Worm (Caenorhabditis elegans): ENCODE results near the gene ins-8.

ins-8 gene

DNA sequence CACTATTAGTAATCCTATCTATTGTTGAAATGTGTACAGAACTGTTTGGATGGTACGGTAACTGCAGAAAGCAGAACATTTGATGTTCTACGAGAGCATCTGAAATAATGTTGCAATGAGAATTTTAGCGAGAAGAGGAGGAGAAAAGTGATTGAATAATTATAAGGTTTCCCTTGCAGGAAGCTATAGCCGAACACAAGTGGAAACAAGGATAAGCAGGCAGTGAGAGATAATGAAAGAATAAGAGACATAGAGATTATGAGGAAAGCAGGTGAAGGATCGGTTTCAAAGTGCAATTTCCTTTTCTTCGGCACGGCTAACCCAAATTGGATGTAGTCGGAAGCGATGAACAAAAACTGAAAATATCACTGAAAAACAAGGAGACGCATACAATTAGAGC, 38.8 kb downstream of the ins-8 start, which contains the start of gene del-2:
Gene del-2, minus strand, starts transcription at position 101 of the 400 bp plus-strand sequence.
- no peak for TF ChIP-seq hif-1 (tag; optimal IDR thresholded peaks at IDR 0.05)
- no peak for TF ChIP-seq zfp-3 (GFP tag; conservative IDR thresholded peaks at IDR 0.05)
- TF ChIP-seq aly-2 (tag; optimal IDR thresholded peaks at IDR 0.05), result no peak

DNA sequence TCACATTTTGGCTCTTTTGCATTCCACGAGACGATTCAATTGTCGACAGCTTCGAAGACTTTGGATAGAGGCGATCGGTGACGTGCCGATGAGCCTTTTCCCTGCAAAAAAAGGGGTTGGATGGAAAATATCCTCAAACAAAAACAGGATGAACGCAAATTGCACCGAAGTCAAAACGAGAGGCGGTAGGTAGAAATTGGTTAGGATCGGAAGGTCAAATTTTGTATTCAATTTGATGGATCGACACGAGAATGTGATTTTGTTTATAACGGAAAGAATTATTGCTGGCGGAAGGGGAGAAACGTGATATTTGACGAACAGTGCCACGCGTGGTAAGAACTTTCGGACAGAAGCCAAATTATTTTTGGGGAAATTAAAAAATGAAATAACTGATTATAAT, 45.9 kb downstream of the ins-8 start, which contains the start of gene mca-1:
Gene mca-1, minus strand, starts transcription at position 101 of the 400 bp plus-strand sequence.
- TF ChIP-seq aha-1 (tag) (peak; percentile 3), ceh-20 (GFP tag; IDR thresholded peaks at IDR 0.05) (no peak)

DNA sequence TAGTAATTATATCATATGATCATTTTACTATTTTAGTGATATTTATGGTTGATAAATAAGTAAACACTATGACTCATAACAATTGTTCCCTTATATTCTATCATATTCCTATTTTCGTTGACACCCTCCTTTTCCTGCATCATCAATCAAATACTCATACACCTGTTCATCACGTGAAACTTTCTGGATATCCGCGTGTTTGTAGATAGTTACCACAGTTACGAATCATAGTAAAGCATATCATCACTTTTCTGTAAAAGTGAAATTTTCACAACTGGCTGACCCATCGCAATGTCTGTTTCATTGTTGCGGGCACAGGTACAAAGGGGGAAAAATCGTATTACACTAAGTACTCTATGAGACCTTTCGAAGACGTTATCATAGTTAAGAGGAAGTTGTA, 46.9 kb downstream of the ins-8 start:
- TF ChIP-seq F10B5.3 (tag; optimal IDR thresholded peaks at IDR 0.05), result no peak
- no peak for TF ChIP-seq dpl-1 (GFP tag; optimal IDR thresholded peaks at IDR 0.05)
- no peak for TF ChIP-seq set-16 (GFP tag; IDR thresholded peaks at IDR 0.05)
- TF ChIP-seq ceh-20 (GFP tag; IDR thresholded peaks at IDR 0.05), result no peak
- TF ChIP-seq cey-2 (tag; optimal IDR thresholded peaks at IDR 0.05; ENCODE audit: borderline replicate concordance, insufficient read depth), result peak; percentile 37
- no peak for TF ChIP-seq nhr-28 (tag; optimal IDR thresholded peaks at IDR 0.05)
- TF ChIP-seq daf-8 (GFP tag; IDR thresholded peaks at IDR 0.05), result no peak
- TF ChIP-seq hlh-11 (tag; optimal IDR thresholded peaks at IDR 0.05), result peak; percentile 39
- TF ChIP-seq nhr-48 (tag; optimal IDR thresholded peaks at IDR 0.05), result peak; percentile 64
- no peak for TF ChIP-seq ama-1 (optimal IDR thresholded peaks at IDR 0.05)
- no peak for TF ChIP-seq gei-8 (GFP tag; optimal IDR thresholded peaks at IDR 0.05)
- TF ChIP-seq sdz-12 (GFP tag; optimal IDR thresholded peaks at IDR 0.05), result no peak
- TF ChIP-seq ceh-62 (tag; optimal IDR thresholded peaks at IDR 0.05), result no peak
- no peak for TF ChIP-seq daf-12 (tag; optimal IDR thresholded peaks at IDR 0.05)
- TF ChIP-seq ZK337.2 (GFP tag; IDR thresholded peaks at IDR 0.05), result no peak
- TF ChIP-seq dmd-6 (GFP tag; IDR thresholded peaks at IDR 0.05), result peak; percentile 38
- TF ChIP-seq nhr-76 (tag; optimal IDR thresholded peaks at IDR 0.05), result no peak
- TF ChIP-seq lin-15B (tag; optimal IDR thresholded peaks at IDR 0.05), result no peak
- TF ChIP-seq hlh-30 (tag; optimal IDR thresholded peaks at IDR 0.05; ENCODE audit: insufficient read depth), result peak; percentile 13
- no peak for TF ChIP-seq mxl-3 (GFP tag; optimal IDR thresholded peaks at IDR 0.05)

DNA sequence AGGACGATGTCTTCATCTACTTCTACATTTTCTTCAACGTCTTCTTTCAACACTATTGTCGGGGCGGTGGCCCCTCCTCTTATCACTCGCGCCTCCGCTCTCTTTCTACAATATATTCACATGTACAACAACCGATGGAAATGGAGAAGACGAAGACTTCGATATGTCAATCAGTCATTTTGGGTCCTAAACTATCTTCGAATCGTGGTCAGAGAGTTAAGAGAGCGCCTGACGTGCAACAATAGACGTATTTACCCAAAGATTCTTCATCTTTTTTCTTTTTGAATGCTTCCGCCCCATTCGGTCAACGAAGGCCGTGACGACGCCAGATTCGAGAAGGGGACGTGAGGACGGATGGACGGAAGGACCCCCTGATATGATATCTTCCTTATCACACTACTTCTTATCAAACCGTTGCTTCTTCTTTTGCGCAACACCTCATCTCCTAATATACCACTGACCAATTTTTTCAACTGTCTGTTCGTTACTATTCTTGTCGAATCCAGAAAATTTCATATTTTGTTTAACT, 47.7 kb downstream of the ins-8 start:
- peak; percentile 44 for TF ChIP-seq aha-1 (tag)
- no peak for TF ChIP-seq F49E8.2 (tag; optimal IDR thresholded peaks at IDR 0.05; ENCODE audit: borderline replicate concordance)
- TF ChIP-seq mdl-1 (tag; optimal IDR thresholded peaks at IDR 0.05), result peak in 1 of 2 experiments; percentile 26
- no peak for TF ChIP-seq nhr-76 (tag; optimal IDR thresholded peaks at IDR 0.05)
- TF ChIP-seq ctbp-1 (GFP tag; IDR thresholded peaks at IDR 0.05), result no peak
- TF ChIP-seq nhr-48 (tag; optimal IDR thresholded peaks at IDR 0.05), result peak; percentile 10
- no peak for TF ChIP-seq lin-13 (GFP tag; optimal IDR thresholded peaks at IDR 0.05)
- TF ChIP-seq hlh-11 (tag; optimal IDR thresholded peaks at IDR 0.05), result peak; percentile 32
- no peak for TF ChIP-seq lim-7 (GFP tag; IDR thresholded peaks at IDR 0.05)
- peak; percentile 41 for TF ChIP-seq hlh-30 (tag; optimal IDR thresholded peaks at IDR 0.05; ENCODE audit: insufficient read depth)
- no peak for TF ChIP-seq ceh-44 (GFP tag; IDR thresholded peaks at IDR 0.05)
- no peak for TF ChIP-seq R02D3.7 (tag; optimal IDR thresholded peaks at IDR 0.05)
- TF ChIP-seq daf-12 (tag; optimal IDR thresholded peaks at IDR 0.05), result no peak
- TF ChIP-seq unc-62 (GFP tag; optimal IDR thresholded peaks at IDR 0.05 in 1 of 2), result peak in 1 of 2 experiments; percentile 9
- no peak for TF ChIP-seq unc-62 (tag; optimal IDR thresholded peaks at IDR 0.05)
- TF ChIP-seq saeg-2 (GFP tag; IDR thresholded peaks at IDR 0.05), result no peak
- no peak for TF ChIP-seq skn-1 (tag; optimal IDR thresholded peaks at IDR 0.05)
- TF ChIP-seq dmd-6 (GFP tag; IDR thresholded peaks at IDR 0.05), result no peak
- no peak for TF ChIP-seq fkh-10 (GFP tag; optimal IDR thresholded peaks at IDR 0.05)
- no peak for TF ChIP-seq zip-2 (tag; optimal IDR thresholded peaks at IDR 0.05)
- TF ChIP-seq snpc-1.2 (GFP tag; IDR thresholded peaks at IDR 0.05), result no peak
- TF ChIP-seq nhr-10 (tag; optimal IDR thresholded peaks at IDR 0.05), result no peak
